Fruit fly (Drosophila melanogaster): ENCODE data around the gene CG5910.

DNA sequence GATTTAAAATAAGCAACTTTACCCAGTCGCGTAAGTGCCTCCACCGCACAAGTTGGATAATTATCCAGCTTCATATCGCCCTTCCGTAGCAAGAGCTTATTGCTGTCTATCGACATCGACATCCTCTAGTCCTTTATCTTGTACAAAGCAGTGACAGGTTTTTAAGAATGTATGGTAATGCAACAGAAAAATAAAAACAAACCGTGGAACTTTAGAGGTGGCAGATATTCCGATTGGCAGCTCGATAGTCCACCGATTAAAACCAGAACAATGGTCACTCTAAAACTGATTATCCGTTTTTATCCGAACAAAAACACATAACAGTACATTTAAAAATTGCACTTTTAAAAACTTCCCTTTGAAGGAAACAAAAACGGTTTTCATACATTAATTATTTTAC lies 14.8 kb upstream of the CG5910 start, which contains the start of gene CG5274:
- no peak for TF ChIP-seq Dif (GFP tag; optimal IDR thresholded peaks at IDR 0.05; ENCODE audit: partially characterized antibody)
- TF ChIP-seq HLH106 (tag; optimal IDR thresholded peaks at IDR 0.05): no peak
- TF ChIP-seq Jra (GFP tag; optimal IDR thresholded peaks at IDR 0.05): no peak
- TF ChIP-seq Abd-B (GFP tag; optimal IDR thresholded peaks at IDR 0.05): no peak
- no peak for TF ChIP-seq GATAd (GFP tag; optimal IDR thresholded peaks at IDR 0.05)
- no peak for TF ChIP-seq CG9705 (GFP tag; optimal IDR thresholded peaks at IDR 0.05)
- no peak for TF ChIP-seq usp (GFP tag; optimal IDR thresholded peaks at IDR 0.05)
- TF ChIP-seq pan (optimal IDR thresholded peaks at IDR 0.05): no peak
- TF ChIP-seq Rel (GFP tag; optimal IDR thresholded peaks at IDR 0.05): no peak
- no peak for TF ChIP-seq Rel (tag; optimal IDR thresholded peaks at IDR 0.05)
